Worm (Caenorhabditis elegans) whole organism, L3 larva: ENCODE data around the gene srw-108.

ENCODE experiments used
- ama-1 ChIP-seq: fragments of 150-350 bp; optimal IDR thresholded peaks from 2 replicates; lab custom pipeline; 2018
- ceh-28 ChIP-seq: fragments of 150-350 bp; optimal IDR thresholded peaks from 2 replicates; lab custom pipeline; 2014; ENCODE audit warnings: missing biosample characterization, missing genetic modification reagents, missing genetic modification characterization
- lin-39 ChIP-seq: fragments of 150-350 bp; optimal IDR thresholded peaks from 2 replicates; lab custom pipeline; 2018; ENCODE audit warnings: missing biosample characterization, missing genetic modification reagents, missing genetic modification characterization
- nhr-11 ChIP-seq: fragments of 150-350 bp; optimal IDR thresholded peaks from 2 replicates; lab custom pipeline; 2014; ENCODE audit warnings: missing biosample characterization, missing genetic modification characterization
- nhr-23 ChIP-seq: fragments of 150-350 bp; optimal IDR thresholded peaks from 2 replicates; lab custom pipeline; 2014; ENCODE audit warnings: missing biosample characterization, missing genetic modification reagents, missing genetic modification characterization
- nhr-25 ChIP-seq: sonication (generic microtip); optimal IDR thresholded peaks from 2 replicates; lab custom pipeline; 2017; ENCODE audit warnings: missing biosample characterization, missing genetic modification characterization
- nhr-43 ChIP-seq: sonication (generic microtip); optimal IDR thresholded peaks from 2 replicates; lab custom pipeline; 2016; ENCODE audit warnings: mild to moderate bottlenecking, missing genetic modification characterization, missing compliant biosample characterization; ENCODE audit not compliant: poor library complexity, severe bottlenecking
- skn-1 ChIP-seq: fragments of 150-350 bp; optimal IDR thresholded peaks from 2 replicates; lab custom pipeline; 2014; ENCODE audit warnings: missing biosample characterization, missing genetic modification characterization
- unc-62 ChIP-seq: fragments of 150-350 bp; sonication (generic microtip); optimal IDR thresholded peaks from 4 replicates; lab custom pipeline; 2014; ENCODE audit warnings: missing biosample characterization, missing genetic modification reagents, missing genetic modification characterization

- TF ChIP-seq ama-1 (lab: Kevin White, UChicago) (no peak), nhr-11 (tag; lab: Kevin White, UChicago) (no peak), skn-1 (no peak), nhr-25 (tag; lab: Kevin White, UChicago) (no peak), lin-39 (no peak), ceh-28 (tag; lab: Kevin White, UChicago) (no peak), nhr-43 (tag; lab: Kevin White, UChicago) (no peak), unc-62 (no peak), nhr-23 (tag; lab: Kevin White, UChicago) (no peak)
Measured at ce11 chrV:536571-536970, 8.9 kb downstream of the srw-108 start, which contains the start of gene C14C6.5.
